Fruit fly (Drosophila melanogaster) whole organism, embryonic: ENCODE data around the gene ZnT35C.

Experiments used
- Bteb2 ChIP-seq: fragments of 200-800 bp; sonication (Bioruptor generic); optimal IDR thresholded peaks from 2 replicates; lab custom pipeline; 2016; ENCODE audit warnings: missing biosample characterization, missing genetic modification characterization
- C15 ChIP-seq: fragments of 200-800 bp; sonication (Bioruptor generic); IDR thresholded peaks from 3 replicates; pipeline ENCODE4 v1.3.6; 2022; ENCODE audit warnings: missing biosample characterization, missing genetic modification characterization
- CG11085 ChIP-seq: fragments of 200-800 bp; sonication (Bioruptor generic); IDR thresholded peaks from 2 replicates; pipeline ENCODE4 v1.3.6; 2022; ENCODE audit warnings: missing biosample characterization, missing genetic modification characterization
- CG11696 ChIP-seq: fragments of 200-800 bp; sonication (Bioruptor generic); IDR thresholded peaks from 2 replicates; pipeline ENCODE4 v1.3.6; 2022; ENCODE audit warnings: missing biosample characterization, missing genetic modification characterization
- CG12104 ChIP-seq: fragments of 200-800 bp; sonication (Bioruptor generic); optimal IDR thresholded peaks from 3 replicates; lab custom pipeline; 2016; ENCODE audit warnings: missing biosample characterization, missing genetic modification characterization
- CG15011 ChIP-seq: fragments of 200-800 bp; sonication (Bioruptor generic); optimal IDR thresholded peaks from 3 replicates; lab custom pipeline; 2018; ENCODE audit warnings: missing biosample characterization, mild to moderate bottlenecking, missing genetic modification characterization
- CG15514 ChIP-seq: fragments of 200-800 bp; sonication (Bioruptor generic); optimal IDR thresholded peaks from 3 replicates; lab custom pipeline; 2017; ENCODE audit warnings: missing biosample characterization, missing genetic modification characterization, mild to moderate bottlenecking, moderate library complexity, missing genetic modification reagents
- CG18764 ChIP-seq: fragments of 200-800 bp; sonication (Bioruptor generic); optimal IDR thresholded peaks from 3 replicates; lab custom pipeline; 2016; ENCODE audit warnings: missing biosample characterization, missing genetic modification characterization
- CG30431 ChIP-seq: fragments of 200-800 bp; sonication (Bioruptor generic); optimal IDR thresholded peaks from 2 replicates; lab custom pipeline; 2017; ENCODE audit warnings: missing biosample characterization, missing genetic modification characterization
- CG4282 ChIP-seq: fragments of 200-800 bp; sonication (Bioruptor generic); optimal IDR thresholded peaks from 2 replicates; lab custom pipeline; 2016; ENCODE audit warnings: missing biosample characterization, missing genetic modification characterization
- CG4360 ChIP-seq: fragments of 200-800 bp; sonication (Bioruptor generic); IDR thresholded peaks from 2 replicates; pipeline ENCODE4 v1.3.6; 2022; ENCODE audit warnings: missing biosample characterization, missing genetic modification characterization
- CG5953 ChIP-seq: fragments of 200-800 bp; sonication (Bioruptor generic); IDR thresholded peaks from 2 replicates; pipeline ENCODE4 v1.3.6; 2022; ENCODE audit warnings: missing biosample characterization, missing genetic modification characterization
- CG7839 ChIP-seq: fragments of 200-800 bp; sonication (Bioruptor generic); optimal IDR thresholded peaks from 3 replicates; lab custom pipeline; 2018; ENCODE audit warnings: missing biosample characterization, mild to moderate bottlenecking, missing genetic modification characterization, moderate library complexity
- CG8089 ChIP-seq: fragments of 200-800 bp; sonication (Bioruptor generic); optimal IDR thresholded peaks from 3 replicates; lab custom pipeline; 2016; ENCODE audit warnings: missing biosample characterization, missing genetic modification characterization
- CG8924 ChIP-seq: fragments of 200-800 bp; optimal IDR thresholded peaks from 3 replicates; lab custom pipeline; 2019; ENCODE audit warnings: missing biosample characterization, mild to moderate bottlenecking, missing genetic modification characterization, moderate library complexity
- CG9797 ChIP-seq: fragments of 200-800 bp; sonication (Bioruptor generic); optimal IDR thresholded peaks from 3 replicates; lab custom pipeline; 2018; ENCODE audit warnings: missing biosample characterization, mild to moderate bottlenecking, missing genetic modification characterization
- CG9932 ChIP-seq: fragments of 200-800 bp; sonication (Bioruptor generic); IDR thresholded peaks from 2 replicates; pipeline ENCODE4 v1.3.6; 2022; ENCODE audit warnings: missing biosample characterization, missing genetic modification characterization
- D19A ChIP-seq: fragments of 200-800 bp; optimal IDR thresholded peaks from 3 replicates; lab custom pipeline; 2019; ENCODE audit warnings: missing biosample characterization, mild to moderate bottlenecking, missing genetic modification characterization, moderate library complexity
- Dbx ChIP-seq: fragments of 200-800 bp; sonication (Bioruptor generic); IDR thresholded peaks from 3 replicates; pipeline ENCODE4 v1.3.6; 2022; ENCODE audit warnings: missing biosample characterization, missing genetic modification characterization
- Drgx ChIP-seq: fragments of 200-800 bp; sonication (Bioruptor generic); IDR thresholded peaks from 2 replicates; pipeline ENCODE4 v1.3.6; 2022; ENCODE audit warnings: missing biosample characterization, missing genetic modification characterization
- Fer3 ChIP-seq: fragments of 200-800 bp; sonication (Bioruptor generic); optimal IDR thresholded peaks from 2 replicates; lab custom pipeline; 2018; ENCODE audit warnings: missing biosample characterization, mild to moderate bottlenecking, missing genetic modification characterization, moderate library complexity
- Gug ChIP-seq: fragments of 200-800 bp; sonication (Bioruptor generic); IDR thresholded peaks from 4 replicates; pipeline ENCODE4 v1.3.6; 2022; ENCODE audit warnings: missing biosample characterization, missing genetic modification characterization
- HLHmδ ChIP-seq: fragments of 200-800 bp; sonication (Bioruptor generic); optimal IDR thresholded peaks from 2 replicates; lab custom pipeline; 2018; ENCODE audit warnings: missing biosample characterization, mild to moderate bottlenecking, missing genetic modification characterization, moderate library complexity
- Med ChIP-seq: fragments of 200-800 bp; sonication (Bioruptor generic); peaks from one replicate; lab custom pipeline; 2016; ENCODE audit warnings: missing biosample characterization, missing genetic modification characterization, mild to moderate bottlenecking, inconsistent platforms, moderate library complexity
- NK7.1 ChIP-seq: fragments of 200-800 bp; sonication (Bioruptor generic); optimal IDR thresholded peaks from 3 replicates; lab custom pipeline; 2016; ENCODE audit warnings: missing biosample characterization, missing genetic modification characterization
- PHDP ChIP-seq: fragments of 200-800 bp; sonication (Bioruptor generic); optimal IDR thresholded peaks from 3 replicates; lab custom pipeline; 2018; ENCODE audit warnings: missing biosample characterization, mild to moderate bottlenecking, missing genetic modification characterization, moderate library complexity
- Spps ChIP-seq: fragments of 200-800 bp; sonication (Bioruptor generic); optimal IDR thresholded peaks from 2 replicates; lab custom pipeline; 2018; ENCODE audit warnings: missing biosample characterization, mild to moderate bottlenecking, missing genetic modification characterization
- Sry-β ChIP-seq: fragments of 200-800 bp; sonication (Bioruptor generic); optimal IDR thresholded peaks from 2 replicates; lab custom pipeline; 2018; ENCODE audit warnings: missing biosample characterization, mild to moderate bottlenecking, missing genetic modification characterization, moderate library complexity
- Sry-δ ChIP-seq: fragments of 200-800 bp; sonication (Bioruptor generic); optimal IDR thresholded peaks from 2 replicates; lab custom pipeline; 2016; ENCODE audit warnings: missing biosample characterization, missing genetic modification characterization
- YL-1 ChIP-seq: fragments of 200-800 bp; sonication (Bioruptor generic); optimal IDR thresholded peaks from 3 replicates; lab custom pipeline; 2017; ENCODE audit warnings: missing biosample characterization, mild to moderate bottlenecking, missing genetic modification characterization
- ac ChIP-seq: fragments of 200-800 bp; sonication (Bioruptor generic); optimal IDR thresholded peaks from 3 replicates; lab custom pipeline; 2017; ENCODE audit warnings: missing biosample characterization, mild to moderate bottlenecking, missing genetic modification characterization
- ato ChIP-seq: fragments of 200-800 bp; sonication (Bioruptor generic); IDR thresholded peaks from 2 replicates; pipeline ENCODE4 v1.3.6; 2022; ENCODE audit warnings: missing biosample characterization, missing genetic modification characterization; ENCODE audit not compliant: partially characterized antibody
- cg ChIP-seq: fragments of 200-800 bp; sonication (Bioruptor generic); optimal IDR thresholded peaks from 3 replicates; lab custom pipeline; 2019; ENCODE audit warnings: missing biosample characterization, mild to moderate bottlenecking, missing genetic modification characterization, moderate library complexity
- crp ChIP-seq, 2 experiments: fragments of 200-800 bp; sonication (Bioruptor generic); optimal IDR thresholded peaks; 2 replicates in 1 of 2; 3 replicates in 1 of 2; lab custom pipeline; 2017; ENCODE audit warnings: missing biosample characterization in 2 of 2, missing genetic modification characterization in 2 of 2, mild to moderate bottlenecking in 1 of 2, moderate library complexity in 1 of 2
- grau ChIP-seq: fragments of 200-800 bp; optimal IDR thresholded peaks from 3 replicates; lab custom pipeline; 2019; ENCODE audit warnings: missing biosample characterization, mild to moderate bottlenecking, missing genetic modification characterization, moderate library complexity
- grn ChIP-seq: fragments of 200-800 bp; sonication (Bioruptor generic); optimal IDR thresholded peaks from 3 replicates; lab custom pipeline; 2017; ENCODE audit warnings: missing biosample characterization, missing genetic modification characterization
- jing ChIP-seq: fragments of 200-800 bp; sonication (Bioruptor generic); optimal IDR thresholded peaks from 2 replicates; lab custom pipeline; 2018; ENCODE audit warnings: missing biosample characterization, mild to moderate bottlenecking, missing genetic modification characterization
- ken ChIP-seq: fragments of 200-800 bp; sonication (Bioruptor generic); IDR thresholded peaks from 3 replicates; pipeline ENCODE4 v1.3.6; 2022; ENCODE audit warnings: missing biosample characterization, missing genetic modification characterization
- knrl ChIP-seq: fragments of 200-800 bp; sonication (Bioruptor generic); IDR thresholded peaks from 3 replicates; pipeline ENCODE4 v1.3.6; 2022; ENCODE audit warnings: missing biosample characterization, missing genetic modification characterization; ENCODE audit not compliant: partially characterized antibody
- lilli ChIP-seq: fragments of 200-800 bp; sonication (Bioruptor generic); optimal IDR thresholded peaks from 3 replicates; lab custom pipeline; 2016; ENCODE audit warnings: missing biosample characterization, missing genetic modification characterization
- mam ChIP-seq: fragments of 200-800 bp; sonication (Bioruptor generic); optimal IDR thresholded peaks from 3 replicates; lab custom pipeline; 2016; ENCODE audit warnings: missing biosample characterization, missing genetic modification characterization
- pho ChIP-seq: fragments of 200-800 bp; sonication (Bioruptor generic); optimal IDR thresholded peaks from 2 replicates; lab custom pipeline; 2016; ENCODE audit warnings: missing biosample characterization, missing genetic modification characterization
- sc ChIP-seq, 3 experiments: fragments of >200 bp in 2 of 3; fragments of 200-800 bp in 1 of 3; sonication (Bioruptor generic) in 1 of 3; optimal IDR thresholded peaks; 2 replicates in 2 of 3; 3 replicates in 1 of 3; lab custom pipeline; 2017; ENCODE audit warnings: mild to moderate bottlenecking in 1 of 3, missing biosample characterization in 1 of 3, missing genetic modification characterization in 1 of 3, missing genetic modification reagents in 1 of 3
- sens ChIP-seq: fragments of 200-800 bp; sonication (Bioruptor generic); peaks from one replicate; lab custom pipeline; 2016; ENCODE audit warnings: missing biosample characterization, missing genetic modification characterization
- sim ChIP-seq: fragments of 200-800 bp; sonication (Bioruptor generic); IDR thresholded peaks from 2 replicates; pipeline ENCODE4 v1.3.6; 2022; ENCODE audit warnings: missing biosample characterization, missing genetic modification characterization
- sisA ChIP-seq: fragments of 200-800 bp; sonication (Bioruptor generic); IDR thresholded peaks from 2 replicates; pipeline ENCODE4 v1.3.6; 2022; ENCODE audit warnings: missing biosample characterization, missing genetic modification characterization
- so ChIP-seq: fragments of 200-800 bp; sonication (Bioruptor generic); IDR thresholded peaks from 3 replicates; pipeline ENCODE4 v1.3.6; 2022; ENCODE audit warnings: missing biosample characterization, missing genetic modification characterization
- tx ChIP-seq: fragments of 200-800 bp; sonication (Bioruptor generic); optimal IDR thresholded peaks from 2 replicates; lab custom pipeline; 2016; ENCODE audit warnings: missing biosample characterization, missing genetic modification characterization
- vfl ChIP-seq: fragments of 200-800 bp; sonication (Bioruptor generic); optimal IDR thresholded peaks from 2 replicates; lab custom pipeline; 2016; ENCODE audit warnings: missing biosample characterization, missing genetic modification characterization
- vnd ChIP-seq: fragments of 200-800 bp; sonication (Bioruptor generic); IDR thresholded peaks from 3 replicates; pipeline ENCODE4 v1.3.6; 2022; ENCODE audit warnings: missing biosample characterization, missing genetic modification characterization; ENCODE audit not compliant: partially characterized antibody

The ZnT35C gene

dm6 chr2L:15271757-15272589 is 24.5 kb upstream of the ZnT35C start, which contains the start of gene Cul3 (continued):
- peak; percentile 34; the same call in 1 of the 2 replicates for TF ChIP-seq ato (GFP tag; lab: Robert Waterston, UW)
- TF ChIP-seq Dbx (GFP tag; lab: Robert Waterston, UW), result no peak
- TF ChIP-seq Gug (GFP tag; lab: Robert Waterston, UW), result no peak; the same call in 3 of the 4 replicates
- TF ChIP-seq ac, result no peak
- TF ChIP-seq grn (GFP tag; lab: Kevin White, UChicago), result no peak
- TF ChIP-seq knrl (GFP tag; lab: Robert Waterston, UW), result peak; percentile 83
- peak; percentile 87 for TF ChIP-seq CG4360 (GFP tag; lab: Robert Waterston, UW)
- TF ChIP-seq CG11696 (GFP tag; lab: Robert Waterston, UW), result no peak
- no peak for TF ChIP-seq Bteb2 (GFP tag; lab: Kevin White, UChicago)
- TF ChIP-seq CG9797, result peak; percentile 2
- no peak for TF ChIP-seq ken (GFP tag; lab: Robert Waterston, UW)
- peak; percentile 46 for TF ChIP-seq CG8924 (tag; lab: Kevin White, UChicago)
- no peak for TF ChIP-seq lilli
- TF ChIP-seq Med (GFP tag; lab: Kevin White, UChicago), result peak; percentile 72
- TF ChIP-seq Sry-β (GFP tag; lab: Kevin White, UChicago), result no peak
- TF ChIP-seq Fer3 (tag; lab: Kevin White, UChicago), result no peak
- no peak for TF ChIP-seq tx (GFP tag; lab: Kevin White, UChicago)
- peak; percentile 24 for TF ChIP-seq D19A
- peak; percentile 85 for TF ChIP-seq vnd
- TF ChIP-seq cg (GFP tag; lab: Kevin White, UChicago), result peak; percentile 93
- TF ChIP-seq CG30431, result no peak
- no peak for TF ChIP-seq CG15514 (GFP tag; lab: Kevin White, UChicago)
- TF ChIP-seq mam, result no peak
- TF ChIP-seq grau, result peak; percentile 40
- TF ChIP-seq CG18764 (GFP tag; lab: Kevin White, UChicago), result no peak
- TF ChIP-seq CG4282, result no peak
- TF ChIP-seq so, result no peak
- TF ChIP-seq CG9932 (GFP tag; lab: Robert Waterston, UW), result peak; percentile 29; the same call in 1 of the 2 replicates
- TF ChIP-seq pho (GFP tag; lab: Kevin White, UChicago), result no peak
- TF ChIP-seq sens, result peak; percentile 82
- no peak for TF ChIP-seq C15
- no peak for TF ChIP-seq Spps (tag; lab: Kevin White, UChicago)
- no peak for TF ChIP-seq sisA (GFP tag; lab: Robert Waterston, UW)
- no peak for TF ChIP-seq vfl (GFP tag; lab: Kevin White, UChicago)
- TF ChIP-seq CG15011 (GFP tag; lab: Kevin White, UChicago), result no peak
- no peak for TF ChIP-seq NK7.1 (GFP tag; lab: Kevin White, UChicago)
- no peak for TF ChIP-seq crp (GFP tag; optimal IDR thresholded peaks at IDR 0.05; lab: Kevin White, UChicago)
- TF ChIP-seq sc (optimal IDR thresholded peaks at IDR 0.05; lab: Kevin White, UChicago), result no peak
- TF ChIP-seq sc (GFP tag; optimal IDR thresholded peaks at IDR 0.05; lab: Kevin White, UChicago), result no peak
- TF ChIP-seq CG11085 (GFP tag; lab: Robert Waterston, UW), result no peak
- TF ChIP-seq CG8089 (GFP tag; lab: Kevin White, UChicago), result no peak
- no peak for TF ChIP-seq jing
- TF ChIP-seq PHDP, result no peak
- no peak for TF ChIP-seq Drgx (GFP tag; lab: Robert Waterston, UW)
- no peak for TF ChIP-seq sim (GFP tag; lab: Robert Waterston, UW)
- no peak for TF ChIP-seq YL-1 (GFP tag; lab: Kevin White, UChicago)
- TF ChIP-seq HLHmδ, result no peak
- peak; percentile 86 for TF ChIP-seq Sry-δ (GFP tag; lab: Kevin White, UChicago)
- no peak for TF ChIP-seq CG5953 (GFP tag; lab: Robert Waterston, UW)
- TF ChIP-seq CG12104, result no peak
- TF ChIP-seq CG7839, result peak; percentile 49
